Fruit fly (Drosophila melanogaster) whole organism, embryonic: ENCODE data around the gene CG7739.
A peak's percentile ranks its signal among the peaks of the same experiment; 100 is the strongest.

ENCODE experiments used
- Asciz ChIP-seq: fragments of 200-800 bp; sonication (Bioruptor generic); optimal IDR thresholded peaks from 2 replicates; lab custom pipeline; 2017; ENCODE audit warnings: missing biosample characterization, mild to moderate bottlenecking, missing genetic modification characterization, missing genetic modification reagents
- B-H2 ChIP-seq: fragments of 200-800 bp; sonication (Bioruptor generic); optimal IDR thresholded peaks from 2 replicates; lab custom pipeline; 2018; ENCODE audit warnings: missing biosample characterization, mild to moderate bottlenecking, missing genetic modification characterization
- Blimp-1 ChIP-seq: fragments of 200-800 bp; sonication (Bioruptor generic); optimal IDR thresholded peaks from 3 replicates; lab custom pipeline; 2018; ENCODE audit warnings: missing biosample characterization, missing genetic modification characterization, mild to moderate bottlenecking, moderate library complexity, missing genetic modification reagents
- CG10543 ChIP-seq: fragments of 200-800 bp; sonication (Bioruptor generic); optimal IDR thresholded peaks from 3 replicates; lab custom pipeline; 2017; ENCODE audit warnings: missing biosample characterization, mild to moderate bottlenecking, missing genetic modification characterization, moderate library complexity
- CG13624 ChIP-seq: fragments of 200-800 bp; sonication (Bioruptor generic); optimal IDR thresholded peaks from 2 replicates; lab custom pipeline; 2016; ENCODE audit warnings: missing biosample characterization, missing genetic modification characterization
- CG15011 ChIP-seq: fragments of 200-800 bp; sonication (Bioruptor generic); optimal IDR thresholded peaks from 3 replicates; lab custom pipeline; 2018; ENCODE audit warnings: missing biosample characterization, mild to moderate bottlenecking, missing genetic modification characterization
- CG15514 ChIP-seq: fragments of 200-800 bp; sonication (Bioruptor generic); optimal IDR thresholded peaks from 3 replicates; lab custom pipeline; 2017; ENCODE audit warnings: missing biosample characterization, missing genetic modification characterization, mild to moderate bottlenecking, moderate library complexity, missing genetic modification reagents
- CG15601 ChIP-seq: fragments of 200-800 bp; sonication (Bioruptor generic); optimal IDR thresholded peaks from 3 replicates; lab custom pipeline; 2019; ENCODE audit warnings: missing biosample characterization, mild to moderate bottlenecking, missing genetic modification characterization, moderate library complexity
- CG17186 ChIP-seq: fragments of 200-800 bp; sonication (Bioruptor generic); optimal IDR thresholded peaks from 3 replicates; lab custom pipeline; 2017; ENCODE audit warnings: missing biosample characterization, missing genetic modification reagents, missing genetic modification characterization
- CG17359 ChIP-seq: fragments of 200-800 bp; sonication (Bioruptor generic); optimal IDR thresholded peaks from 3 replicates; lab custom pipeline; 2018; ENCODE audit warnings: missing biosample characterization, mild to moderate bottlenecking, missing genetic modification characterization, moderate library complexity
- CG1832 ChIP-seq: fragments of 200-800 bp; sonication (Bioruptor generic); optimal IDR thresholded peaks from 2 replicates; lab custom pipeline; 2017; ENCODE audit warnings: missing biosample characterization, mild to moderate bottlenecking, missing genetic modification characterization, inconsistent platforms
- CG18599 ChIP-seq: fragments of 200-800 bp; sonication (Bioruptor generic); optimal IDR thresholded peaks from 3 replicates; lab custom pipeline; 2017; ENCODE audit warnings: missing biosample characterization, missing genetic modification characterization, mild to moderate bottlenecking, moderate library complexity, missing genetic modification reagents
- CG2202 ChIP-seq: fragments of 200-800 bp; sonication (Bioruptor generic); optimal IDR thresholded peaks from 2 replicates; lab custom pipeline; 2018; ENCODE audit warnings: missing biosample characterization, mild to moderate bottlenecking, missing genetic modification characterization
- CG30403 ChIP-seq: fragments of 200-800 bp; sonication (Bioruptor generic); optimal IDR thresholded peaks from 3 replicates; lab custom pipeline; 2016; ENCODE audit warnings: missing biosample characterization, missing genetic modification characterization
- CG30431 ChIP-seq: fragments of 200-800 bp; sonication (Bioruptor generic); optimal IDR thresholded peaks from 2 replicates; lab custom pipeline; 2017; ENCODE audit warnings: missing biosample characterization, missing genetic modification characterization
- CG3407 ChIP-seq: fragments of 200-800 bp; sonication (Bioruptor generic); optimal IDR thresholded peaks from 2 replicates; lab custom pipeline; 2018; ENCODE audit warnings: missing biosample characterization, mild to moderate bottlenecking, missing genetic modification characterization
- CG34376 ChIP-seq: fragments of 200-800 bp; sonication (Bioruptor generic); optimal IDR thresholded peaks from 2 replicates; lab custom pipeline; 2018; ENCODE audit warnings: missing biosample characterization, mild to moderate bottlenecking, missing genetic modification characterization
- CG5953 ChIP-seq: fragments of 200-800 bp; sonication (Bioruptor generic); IDR thresholded peaks from 2 replicates; pipeline ENCODE4 v1.3.6; 2022; ENCODE audit warnings: missing biosample characterization, missing genetic modification characterization
- CG6854 ChIP-seq: fragments of 200-800 bp; sonication (Bioruptor generic); optimal IDR thresholded peaks from 3 replicates; lab custom pipeline; 2017; ENCODE audit warnings: missing biosample characterization, mild to moderate bottlenecking, missing genetic modification characterization
- CG8944 ChIP-seq: fragments of 200-800 bp; sonication (Bioruptor generic); optimal IDR thresholded peaks from 3 replicates; lab custom pipeline; 2016; ENCODE audit warnings: missing biosample characterization, missing genetic modification characterization
- CG9932 ChIP-seq: fragments of 200-800 bp; sonication (Bioruptor generic); IDR thresholded peaks from 2 replicates; pipeline ENCODE4 v1.3.6; 2022; ENCODE audit warnings: missing biosample characterization, missing genetic modification characterization
- Dbx ChIP-seq: fragments of 200-800 bp; sonication (Bioruptor generic); IDR thresholded peaks from 3 replicates; pipeline ENCODE4 v1.3.6; 2022; ENCODE audit warnings: missing biosample characterization, missing genetic modification characterization
- Dref ChIP-seq: fragments of 200-800 bp; sonication (Bioruptor generic); IDR thresholded peaks from 2 replicates; pipeline ENCODE4 v1.3.6; 2022; ENCODE audit warnings: missing biosample characterization, missing genetic modification characterization
- Ets97D ChIP-seq: fragments of 200-800 bp; sonication (Bioruptor generic); optimal IDR thresholded peaks from 3 replicates; lab custom pipeline; 2016; ENCODE audit warnings: missing biosample characterization, missing genetic modification characterization
- H2.0 ChIP-seq: fragments of 200-800 bp; sonication (Bioruptor generic); IDR thresholded peaks from 2 replicates; pipeline ENCODE4 v1.3.6; 2022; ENCODE audit warnings: missing biosample characterization, missing genetic modification characterization
- HmgZ ChIP-seq: fragments of 200-800 bp; sonication (Bioruptor generic); optimal IDR thresholded peaks from 2 replicates; lab custom pipeline; 2018; ENCODE audit warnings: missing biosample characterization, mild to moderate bottlenecking, missing genetic modification characterization
- Lhr ChIP-seq: fragments of 200-800 bp; sonication (Bioruptor generic); optimal IDR thresholded peaks from 3 replicates; lab custom pipeline; 2017; ENCODE audit warnings: mild to moderate bottlenecking, missing biosample characterization, missing genetic modification reagents, missing genetic modification characterization
- Lim3 ChIP-seq: fragments of 200-800 bp; sonication (Bioruptor generic); IDR thresholded peaks from 2 replicates; pipeline ENCODE4 v1.3.6; 2022; ENCODE audit warnings: missing biosample characterization, missing genetic modification characterization
- Max ChIP-seq: fragments of 200-800 bp; sonication (Bioruptor generic); optimal IDR thresholded peaks from 2 replicates; lab custom pipeline; 2016; ENCODE audit warnings: missing biosample characterization, mild to moderate bottlenecking, missing genetic modification characterization
- Poxn ChIP-seq: fragments of 200-800 bp; sonication (Bioruptor generic); IDR thresholded peaks from 2 replicates; pipeline ENCODE4 v1.3.6; 2022; ENCODE audit warnings: missing biosample characterization, missing genetic modification characterization
- Usf ChIP-seq: fragments of 200-800 bp; sonication (Bioruptor generic); optimal IDR thresholded peaks from 2 replicates; lab custom pipeline; 2017; ENCODE audit warnings: missing genotype, missing biosample characterization, missing genetic modification characterization
- Vsx1 ChIP-seq: fragments of 200-800 bp; sonication (Bioruptor generic); optimal IDR thresholded peaks from 2 replicates; lab custom pipeline; 2017; ENCODE audit warnings: missing biosample characterization, mild to moderate bottlenecking, missing genetic modification characterization, missing genetic modification reagents
- cas ChIP-seq: fragments of 200-800 bp; sonication (Bioruptor generic); IDR thresholded peaks from 2 replicates; pipeline ENCODE4 v1.3.6; 2022; ENCODE audit warnings: missing biosample characterization, missing genetic modification characterization
- corto ChIP-seq: fragments of 200-800 bp; sonication (Bioruptor generic); optimal IDR thresholded peaks from 2 replicates; lab custom pipeline; 2016; ENCODE audit warnings: missing biosample characterization, mild to moderate bottlenecking, missing genetic modification characterization, moderate library complexity
- gce ChIP-seq: fragments of 200-800 bp; sonication (Bioruptor generic); IDR thresholded peaks from 3 replicates; pipeline ENCODE4 v1.3.6; 2022; ENCODE audit warnings: missing biosample characterization, missing genetic modification characterization
- gfzf ChIP-seq: fragments of 200-800 bp; sonication (Bioruptor generic); optimal IDR thresholded peaks from 2 replicates; lab custom pipeline; 2016; ENCODE audit warnings: missing biosample characterization, mild to moderate bottlenecking, missing genetic modification characterization, moderate library complexity
- grn ChIP-seq: fragments of 200-800 bp; sonication (Bioruptor generic); optimal IDR thresholded peaks from 3 replicates; lab custom pipeline; 2017; ENCODE audit warnings: missing biosample characterization, missing genetic modification characterization
- gsb ChIP-seq: fragments of 200-800 bp; sonication (Bioruptor generic); IDR thresholded peaks from 2 replicates; pipeline ENCODE4 v1.3.6; 2022; ENCODE audit warnings: missing biosample characterization, missing genetic modification characterization
- ken ChIP-seq: fragments of 200-800 bp; sonication (Bioruptor generic); IDR thresholded peaks from 3 replicates; pipeline ENCODE4 v1.3.6; 2022; ENCODE audit warnings: missing biosample characterization, missing genetic modification characterization
- onecut ChIP-seq: fragments of 200-800 bp; sonication (Bioruptor generic); IDR thresholded peaks from 2 replicates; pipeline ENCODE4 v1.3.6; 2022; ENCODE audit warnings: missing biosample characterization, missing genetic modification characterization
- pb ChIP-seq: fragments of 200-800 bp; sonication (Bioruptor generic); optimal IDR thresholded peaks from 3 replicates; lab custom pipeline; 2016; ENCODE audit warnings: missing biosample characterization, missing genetic modification characterization
- pnt ChIP-seq: fragments of 200-800 bp; sonication (Bioruptor generic); optimal IDR thresholded peaks from 3 replicates; lab custom pipeline; 2016; ENCODE audit warnings: missing biosample characterization, missing genetic modification characterization
- run ChIP-seq: fragments of 200-800 bp; sonication (Bioruptor generic); optimal IDR thresholded peaks from 3 replicates; lab custom pipeline; 2018; ENCODE audit warnings: missing biosample characterization, mild to moderate bottlenecking, missing genetic modification characterization
- sug ChIP-seq: fragments of 200-800 bp; optimal IDR thresholded peaks from 2 replicates; lab custom pipeline; 2019; ENCODE audit warnings: missing biosample characterization, mild to moderate bottlenecking, missing genetic modification characterization, moderate library complexity
- tio ChIP-seq: fragments of 200-800 bp; sonication (Bioruptor generic); optimal IDR thresholded peaks from 2 replicates; lab custom pipeline; 2017; ENCODE audit warnings: missing biosample characterization, missing genetic modification characterization, inconsistent platforms
- tna ChIP-seq: fragments of 200-800 bp; sonication (Bioruptor generic); IDR thresholded peaks from 2 replicates; pipeline ENCODE4 v1.3.6; 2022; ENCODE audit warnings: missing biosample characterization, missing genetic modification characterization; ENCODE audit not compliant: partially characterized antibody
- ttk ChIP-seq: fragments of 200-800 bp; sonication (Bioruptor generic); IDR thresholded peaks from 2 replicates; pipeline ENCODE4 v2.1.2; 2022; ENCODE audit warnings: missing biosample characterization, missing genetic modification characterization
- vvl ChIP-seq: fragments of 200-800 bp; sonication (Bioruptor generic); IDR thresholded peaks from 2 replicates; pipeline ENCODE4 v1.3.6; 2022; ENCODE audit warnings: missing biosample characterization, missing genetic modification characterization

CG7739 gene

dm6 chr3L:15597945-15598344, 35.1 kb upstream of the CG7739 start (continued):
- TF ChIP-seq sug (peak; percentile 79), grn (GFP tag; lab: Kevin White, UChicago) (peak; percentile 57), run (tag; lab: Kevin White, UChicago) (peak; percentile 46), HmgZ (tag; lab: Kevin White, UChicago) (peak; percentile 24), onecut (GFP tag; lab: Robert Waterston, UW) (0 out of 2 replicates have a peak, but pooled peaks have one; percentile 24), CG34376 (GFP tag; lab: Kevin White, UChicago) (peak; percentile 83), CG17186 (GFP tag; lab: Kevin White, UChicago) (no peak)

- TF ChIP-seq Lim3 (GFP tag; lab: Robert Waterston, UW) (no peak), tna (no peak), gce (GFP tag; lab: Robert Waterston, UW) (no peak), CG1832 (no peak), Lhr (GFP tag; lab: Kevin White, UChicago) (no peak), CG9932 (GFP tag; lab: Robert Waterston, UW) (no peak), Usf (GFP tag; lab: Kevin White, UChicago) (no peak), CG10543 (GFP tag; lab: Kevin White, UChicago) (peak; percentile 25), gsb (no peak), Blimp-1 (GFP tag; lab: Kevin White, UChicago) (peak; percentile 22), Asciz (GFP tag; lab: Kevin White, UChicago) (peak; percentile 61), CG17359 (peak; percentile 68), CG6854 (GFP tag; lab: Kevin White, UChicago) (peak; percentile 19), CG18599 (GFP tag; lab: Kevin White, UChicago) (peak; percentile 21), CG5953 (GFP tag; lab: Robert Waterston, UW) (no peak), gfzf (GFP tag; lab: Kevin White, UChicago) (no peak), corto (GFP tag; lab: Kevin White, UChicago) (no peak), CG15601 (tag; lab: Kevin White, UChicago) (peak; percentile 44), CG3407 (GFP tag; lab: Kevin White, UChicago) (peak; percentile 20), vvl (GFP tag; lab: Robert Waterston, UW) (no peak), CG30431 (no peak), Max (GFP tag; lab: Kevin White, UChicago) (no peak), CG15514 (no peak), tio (no peak), Poxn (GFP tag; lab: Robert Waterston, UW) (no peak), CG30403 (GFP tag; lab: Kevin White, UChicago) (no peak), CG2202 (tag; lab: Kevin White, UChicago) (no peak), ttk (GFP tag; lab: Robert Waterston, UW) (no peak), H2.0 (GFP tag; lab: Robert Waterston, UW) (no peak), CG8944 (GFP tag; lab: Kevin White, UChicago) (no peak), Vsx1 (GFP tag; lab: Kevin White, UChicago) (peak; percentile 11), ken (GFP tag; lab: Robert Waterston, UW) (no peak), pnt (no peak), Ets97D (no peak), CG15011 (GFP tag; lab: Kevin White, UChicago) (no peak), B-H2 (no peak), cas (GFP tag; lab: Robert Waterston, UW) (no peak), CG13624 (GFP tag; lab: Kevin White, UChicago) (no peak), run (tag; lab: Kevin White, UChicago) (no peak), Dref (GFP tag; lab: Robert Waterston, UW) (no peak), Dbx (GFP tag; lab: Robert Waterston, UW) (no peak), pb (GFP tag; lab: Kevin White, UChicago) (no peak)
Observed at dm6 chr3L:15597037-15597785, 34.3 kb upstream of the CG7739 start.
